Worm (Caenorhabditis elegans) whole organism, mixed stage, embryonic: Measurements from ENCODE around the gene srd-39.
A peak's percentile ranks its signal among the peaks of the same experiment; 100 is the strongest.

Experiments used
- M03D4.4 ChIP-seq: sonication (generic microtip); optimal IDR thresholded peaks from 2 replicates; lab custom pipeline; 2017; ENCODE audit warnings: mild to moderate bottlenecking, missing genetic modification characterization, missing compliant biosample characterization
- bed-3 ChIP-seq: fragments of 200-800 bp; sonication (Bioruptor generic); optimal IDR thresholded peaks from 3 replicates; lab custom pipeline; 2018; ENCODE audit warnings: mild to moderate bottlenecking, missing genetic modification characterization, moderate library complexity, missing compliant biosample characterization
- blmp-1 ChIP-seq: fragments of 150-350 bp; optimal IDR thresholded peaks from 2 replicates; lab custom pipeline; 2014; ENCODE audit warnings: missing biosample characterization, missing genetic modification characterization
- ceh-43 ChIP-seq: fragments of 200-800 bp; sonication (Bioruptor generic); optimal IDR thresholded peaks from 2 replicates; lab custom pipeline; 2018; ENCODE audit warnings: mild to moderate bottlenecking, missing genetic modification characterization, moderate library complexity, missing compliant biosample characterization
- ceh-83 ChIP-seq: fragments of 200-800 bp; sonication (Bioruptor generic); optimal IDR thresholded peaks from 2 replicates; lab custom pipeline; 2018; ENCODE audit warnings: mild to moderate bottlenecking, missing genetic modification characterization, missing compliant biosample characterization
- ces-1 ChIP-seq: fragments of 150-350 bp; optimal IDR thresholded peaks from 2 replicates; lab custom pipeline; 2014; ENCODE audit warnings: missing biosample characterization, missing genetic modification reagents, missing genetic modification characterization
- cnd-1 ChIP-seq: fragments of 200-800 bp; sonication (Bioruptor generic); optimal IDR thresholded peaks from 2 replicates; lab custom pipeline; 2018; ENCODE audit warnings: mild to moderate bottlenecking, missing genetic modification characterization, missing compliant biosample characterization
- drap-1 ChIP-seq: fragments of 200-800 bp; sonication (Bioruptor generic); optimal IDR thresholded peaks from 3 replicates; lab custom pipeline; 2018; ENCODE audit warnings: mild to moderate bottlenecking, missing genetic modification characterization, missing compliant biosample characterization
- elt-1 ChIP-seq: sonication (generic microtip); optimal IDR thresholded peaks from 2 replicates; lab custom pipeline; 2017; ENCODE audit warnings: missing genetic modification characterization, mild to moderate bottlenecking, missing compliant biosample characterization, antibody characterized with exemption, moderate library complexity, borderline replicate concordance; ENCODE audit not compliant: insufficient read depth
- flh-1 ChIP-seq: fragments of 200-800 bp; sonication (Bioruptor generic); optimal IDR thresholded peaks from 2 replicates; lab custom pipeline; 2018; ENCODE audit warnings: mild to moderate bottlenecking, missing genetic modification characterization, moderate library complexity, missing compliant biosample characterization
- ham-2 ChIP-seq: fragments of 200-800 bp; sonication (Bioruptor generic); optimal IDR thresholded peaks from 2 replicates; lab custom pipeline; 2018; ENCODE audit warnings: mild to moderate bottlenecking, missing genetic modification characterization, missing compliant biosample characterization
- hlh-1 ChIP-seq: fragments of 150-350 bp; optimal IDR thresholded peaks from 2 replicates; lab custom pipeline; 2014; ENCODE audit warnings: missing biosample characterization, missing genetic modification reagents, missing genetic modification characterization
- lin-32 ChIP-seq: fragments of 200-800 bp; sonication (Bioruptor generic); optimal IDR thresholded peaks from 2 replicates; lab custom pipeline; 2018; ENCODE audit warnings: mild to moderate bottlenecking, missing genetic modification characterization, missing compliant biosample characterization
- lsy-2 ChIP-seq: fragments of 150-350 bp; optimal IDR thresholded peaks from 2 replicates; lab custom pipeline; 2014; ENCODE audit warnings: missing biosample characterization, missing genetic modification characterization
- mab-5 ChIP-seq: fragments of 150-350 bp; optimal IDR thresholded peaks from 2 replicates; lab custom pipeline; 2014; ENCODE audit warnings: missing biosample characterization, missing genetic modification characterization
- mls-2 ChIP-seq: sonication (generic microtip); optimal IDR thresholded peaks from 2 replicates; lab custom pipeline; 2016; ENCODE audit warnings: mild to moderate bottlenecking, missing genetic modification characterization, moderate library complexity, missing compliant biosample characterization
- nhr-12 ChIP-seq: fragments of 150-350 bp; optimal IDR thresholded peaks from 2 replicates; lab custom pipeline; 2014; ENCODE audit warnings: missing biosample characterization, missing genetic modification characterization
- nhr-2 ChIP-seq: fragments of 150-350 bp; optimal IDR thresholded peaks from 2 replicates; lab custom pipeline; 2014; ENCODE audit warnings: missing biosample characterization, missing genetic modification characterization
- nhr-237 ChIP-seq: fragments of 150-350 bp; optimal IDR thresholded peaks from 2 replicates; lab custom pipeline; 2014; ENCODE audit warnings: missing biosample characterization, missing genetic modification characterization
- nhr-28 ChIP-seq: fragments of 150-350 bp; optimal IDR thresholded peaks from 2 replicates; lab custom pipeline; 2014; ENCODE audit warnings: missing biosample characterization, missing genetic modification characterization
- nhr-76 ChIP-seq: sonication (generic microtip); optimal IDR thresholded peaks from 2 replicates; lab custom pipeline; 2017; ENCODE audit warnings: missing biosample characterization, missing genetic modification characterization
- pha-4 ChIP-seq: fragments of 150-350 bp; optimal IDR thresholded peaks from 2 replicates; lab custom pipeline; 2018; ENCODE audit warnings: missing biosample characterization, missing genetic modification reagents, missing genetic modification characterization
- sem-2 ChIP-seq: fragments of 200-800 bp; sonication (Bioruptor generic); optimal IDR thresholded peaks from 2 replicates; lab custom pipeline; 2018; ENCODE audit warnings: mild to moderate bottlenecking, missing genetic modification characterization, missing compliant biosample characterization
- snpc-4 ChIP-seq: fragments of 150-350 bp; optimal IDR thresholded peaks from 2 replicates; lab custom pipeline; 2014; ENCODE audit warnings: missing biosample characterization, missing genetic modification characterization
- sptf-1 ChIP-seq: sonication (generic microtip); optimal IDR thresholded peaks from 2 replicates; lab custom pipeline; 2017; ENCODE audit warnings: mild to moderate bottlenecking, missing genetic modification characterization, moderate library complexity, missing compliant biosample characterization
- tbx-8 ChIP-seq: fragments of 200-800 bp; sonication (Bioruptor generic); optimal IDR thresholded peaks from 2 replicates; lab custom pipeline; 2018; ENCODE audit warnings: mild to moderate bottlenecking, missing genetic modification characterization, moderate library complexity, missing compliant biosample characterization
- unc-120 ChIP-seq: sonication (generic microtip); optimal IDR thresholded peaks from 2 replicates; lab custom pipeline; 2017; ENCODE audit warnings: missing genetic modification characterization, missing compliant biosample characterization; ENCODE audit not compliant: poor library complexity, severe bottlenecking
- unc-39 ChIP-seq: fragments of 150-350 bp; optimal IDR thresholded peaks from 2 replicates; lab custom pipeline; 2014; ENCODE audit warnings: missing biosample characterization, missing genetic modification characterization
- unc-62 ChIP-seq: fragments of 150-350 bp; optimal IDR thresholded peaks from 2 replicates; lab custom pipeline; 2014; ENCODE audit warnings: missing biosample characterization, missing genetic modification reagents, missing genetic modification characterization
- zip-8 ChIP-seq: fragments of 150-350 bp; optimal IDR thresholded peaks from 2 replicates; lab custom pipeline; 2014; ENCODE audit warnings: missing biosample characterization, missing genetic modification characterization
- ztf-11 ChIP-seq: fragments of 150-350 bp; optimal IDR thresholded peaks from 2 replicates; lab custom pipeline; 2014; ENCODE audit warnings: missing biosample characterization, missing genetic modification characterization

srd-39 gene

ce11 chrX:13320575-13320974 is 20.2 kb upstream of the srd-39 start:
- no peak for TF ChIP-seq mls-2 (tag; lab: Kevin White, UChicago)
- peak; percentile 27 for TF ChIP-seq unc-62 (GFP tag; lab: Kevin White, UChicago)
- TF ChIP-seq zip-8 (tag; lab: Kevin White, UChicago) = peak; percentile 2

DNA sequence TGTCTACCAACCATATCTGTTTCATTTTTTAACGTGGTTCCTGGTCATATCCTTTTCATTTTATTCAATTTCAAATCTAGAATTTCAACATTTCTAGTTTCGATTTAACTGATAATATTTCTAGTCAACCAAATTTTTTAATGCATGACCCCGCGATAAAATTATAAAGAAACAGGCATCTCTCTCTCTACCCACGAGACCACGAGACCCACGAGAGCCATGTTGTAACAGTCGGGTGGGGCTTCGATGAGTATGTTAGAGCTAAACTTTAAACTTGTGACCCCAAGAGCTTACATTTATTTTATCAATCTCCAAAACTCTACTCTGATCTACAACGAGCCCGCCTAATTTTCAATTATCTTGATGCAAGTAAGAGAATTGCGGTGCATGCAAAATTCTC is 17.9 kb upstream of the srd-39 start:
- TF ChIP-seq hlh-1 (tag; lab: Kevin White, UChicago) (peak; percentile 16), cnd-1 (tag; lab: Kevin White, UChicago) (no peak), blmp-1 (no peak)

DNA sequence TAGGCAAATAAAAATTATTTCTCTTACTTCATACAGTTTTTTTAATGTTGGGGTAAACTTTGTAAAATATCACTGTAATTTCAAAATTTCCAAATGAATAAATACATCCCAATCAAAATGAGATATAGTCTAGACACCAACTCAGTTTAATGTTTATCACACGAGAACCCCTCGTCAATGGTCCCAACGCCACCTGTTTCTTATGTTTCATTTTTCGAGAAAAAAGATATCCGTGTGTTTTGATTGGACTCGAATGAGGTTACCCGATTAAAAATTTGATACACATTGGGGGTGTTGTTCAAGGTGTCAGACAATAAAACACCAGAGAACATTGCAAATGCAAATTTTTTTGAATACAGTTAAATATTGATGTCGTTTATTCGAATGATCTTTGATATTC is 17.1 kb upstream of the srd-39 start:
- no peak for TF ChIP-seq sptf-1 (tag; lab: Kevin White, UChicago)
- peak; percentile 80 for TF ChIP-seq hlh-1 (tag; lab: Kevin White, UChicago)

DNA sequence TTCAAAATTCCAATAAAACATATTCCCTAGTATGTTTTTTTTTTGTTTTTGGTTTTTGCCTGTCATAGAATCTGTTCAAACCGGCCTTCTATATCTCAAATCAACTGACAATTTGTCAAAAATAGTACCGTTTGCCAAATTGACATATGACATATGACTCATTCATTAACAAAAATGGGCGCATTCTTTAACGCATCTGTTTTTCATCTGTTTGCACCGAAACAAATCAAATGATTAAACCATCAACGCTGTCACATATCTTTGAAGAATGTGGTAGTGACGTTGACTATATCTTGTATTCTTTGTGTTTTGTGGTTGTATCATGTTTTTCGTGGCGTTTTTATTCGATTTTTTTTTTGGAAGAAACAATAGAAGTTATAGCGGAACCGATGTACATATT is 14.7 kb upstream of the srd-39 start:
- TF ChIP-seq sptf-1 (tag; lab: Kevin White, UChicago) (no peak), ces-1 (GFP tag; lab: Kevin White, UChicago) (no peak), ceh-43 (no peak), hlh-1 (tag; lab: Kevin White, UChicago) (no peak), lin-32 (GFP tag; lab: Kevin White, UChicago) (no peak), lsy-2 (no peak), mab-5 (tag; lab: Kevin White, UChicago) (no peak), ham-2 (GFP tag; lab: Kevin White, UChicago) (no peak), bed-3 (GFP tag; lab: Kevin White, UChicago) (no peak), cnd-1 (tag; lab: Kevin White, UChicago) (no peak), nhr-12 (tag; lab: Kevin White, UChicago) (no peak), flh-1 (no peak), drap-1 (GFP tag; lab: Kevin White, UChicago) (no peak), sem-2 (no peak), nhr-237 (tag; lab: Kevin White, UChicago) (no peak), unc-62 (GFP tag; lab: Kevin White, UChicago) (no peak), M03D4.4 (tag; lab: Kevin White, UChicago) (no peak), pha-4 (no peak), nhr-28 (no peak), zip-8 (tag; lab: Kevin White, UChicago) (no peak)

DNA sequence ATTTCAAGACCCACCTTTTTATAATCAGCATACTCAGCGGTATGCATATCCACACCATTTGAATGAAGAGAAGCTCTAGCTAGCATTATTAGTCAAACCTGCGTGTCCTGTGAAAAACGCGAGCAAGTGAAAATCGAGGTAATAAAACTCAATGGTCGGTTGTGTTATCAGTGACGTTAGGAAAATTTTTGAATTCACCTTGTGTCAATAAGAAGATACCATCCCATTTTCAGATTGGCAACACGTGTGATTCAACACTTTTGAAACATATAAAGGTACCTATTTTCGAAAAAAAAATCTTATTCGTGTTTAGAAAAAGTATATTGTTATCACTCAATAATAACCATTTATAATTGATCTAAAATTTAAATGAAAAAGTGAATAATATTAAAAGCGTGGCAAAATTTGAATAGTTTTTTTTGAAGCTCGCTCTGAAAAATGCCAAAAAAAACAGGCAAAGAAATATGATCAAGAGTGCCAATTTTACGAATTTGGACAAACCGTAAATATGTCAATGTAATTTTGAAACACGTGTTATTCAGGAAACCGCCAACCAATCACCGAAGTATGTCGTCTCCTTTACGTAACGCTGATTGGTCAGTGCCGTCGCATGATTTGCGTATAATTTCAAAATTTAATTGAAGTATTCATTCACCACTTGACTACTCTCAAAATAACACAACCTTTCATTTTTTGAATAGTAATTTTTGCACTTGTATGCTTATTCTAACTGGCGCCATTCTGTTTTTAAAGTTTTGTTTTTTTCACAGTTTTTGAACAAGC is 11.4 kb upstream of the srd-39 start, which contains the start of gene F46G10.1:
Gene F46G10.1 (minus strand): TSS at position 115 of the 783 bp plus-strand sequence.
- TF ChIP-seq lin-32 (GFP tag; lab: Kevin White, UChicago) (no peak), nhr-237 (tag; lab: Kevin White, UChicago) (no peak), cnd-1 (tag; lab: Kevin White, UChicago) (no peak), sptf-1 (tag; lab: Kevin White, UChicago) (no peak), bed-3 (GFP tag; lab: Kevin White, UChicago) (no peak), ceh-83 (no peak), unc-120 (no peak), M03D4.4 (tag; lab: Kevin White, UChicago) (no peak), ztf-11 (tag; lab: Kevin White, UChicago) (no peak), lsy-2 (no peak), flh-1 (no peak), mab-5 (tag; lab: Kevin White, UChicago) (no peak), hlh-1 (tag; lab: Kevin White, UChicago) (no peak)

ce11 chrX:13310763-13311162 is 10.4 kb upstream of the srd-39 start:
- no peak for TF ChIP-seq nhr-2 (tag; lab: Kevin White, UChicago)
- TF ChIP-seq mls-2 (tag; lab: Kevin White, UChicago) = no peak
- no peak for TF ChIP-seq unc-62 (GFP tag; lab: Kevin White, UChicago)
- TF ChIP-seq elt-1 (tag; lab: Kevin White, UChicago) = no peak
- TF ChIP-seq nhr-28 = no peak
- no peak for TF ChIP-seq tbx-8 (GFP tag; lab: Kevin White, UChicago)
- no peak for TF ChIP-seq ces-1 (GFP tag; lab: Kevin White, UChicago)
- no peak for TF ChIP-seq nhr-76
- TF ChIP-seq lsy-2 = no peak
- TF ChIP-seq snpc-4 = no peak
- TF ChIP-seq cnd-1 (tag; lab: Kevin White, UChicago) = no peak
- TF ChIP-seq ztf-11 (tag; lab: Kevin White, UChicago) = no peak
- no peak for TF ChIP-seq unc-39 (tag; lab: Kevin White, UChicago)
- TF ChIP-seq ceh-43 = no peak
- no peak for TF ChIP-seq sptf-1 (tag; lab: Kevin White, UChicago)
